Fruit fly (Drosophila melanogaster): ENCODE results near the gene CG17600.
A peak's percentile ranks its signal among the peaks of the same experiment; 100 is the strongest.

CG17600 gene

DNA sequence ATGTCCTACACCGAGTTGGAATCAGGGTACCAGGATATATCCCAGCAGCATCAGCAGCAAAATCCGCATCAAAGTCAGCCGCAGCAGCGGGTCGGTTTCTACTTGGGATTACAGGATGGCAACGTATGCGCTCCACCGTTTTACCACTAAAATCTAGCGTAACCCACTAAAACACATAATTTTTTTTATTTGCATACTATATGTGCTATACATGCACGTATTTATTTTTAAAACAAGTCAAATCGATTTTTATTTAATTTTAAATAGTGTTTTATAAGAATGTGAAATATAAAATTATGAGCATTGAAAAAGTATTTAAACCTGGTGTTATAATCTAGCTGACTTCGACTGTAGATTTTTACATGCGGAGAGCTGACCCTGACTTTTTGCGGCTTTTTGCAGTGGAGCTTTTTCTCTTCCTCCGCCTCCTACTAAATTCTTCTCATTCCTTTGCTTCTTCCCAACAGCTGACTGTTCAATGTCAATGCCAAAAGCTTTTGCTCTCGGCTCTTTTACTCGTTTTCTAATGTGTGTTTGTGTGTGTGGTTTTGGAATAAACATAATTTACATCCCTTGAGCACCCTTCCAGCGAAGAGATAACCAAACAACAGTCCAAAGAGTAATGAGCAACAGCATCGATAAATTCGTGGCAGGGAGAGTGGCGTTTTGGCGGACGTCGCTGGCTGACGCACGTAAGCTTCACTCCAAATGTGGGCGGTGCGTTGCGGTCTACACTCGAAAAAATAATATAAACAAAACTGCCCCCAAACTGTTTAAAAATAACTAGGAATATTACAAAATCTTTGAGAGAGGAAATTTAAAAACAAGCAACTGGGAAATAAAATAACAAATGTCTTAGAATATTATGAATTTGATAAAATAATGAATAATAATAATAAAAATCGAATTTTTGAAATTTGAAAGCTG is 27.1 kb upstream of the CG17600 start (continued):
- TF ChIP-seq Bdp1 (GFP tag; optimal IDR thresholded peaks at IDR 0.05) (no peak), CG9876 (GFP tag; optimal IDR thresholded peaks at IDR 0.05) (no peak), danr (GFP tag; IDR thresholded peaks at IDR 0.05) (no peak), Lpt (GFP tag; optimal IDR thresholded peaks at IDR 0.05) (no peak), CG10654 (GFP tag; optimal IDR thresholded peaks at IDR 0.05) (peak; percentile 6), Oaz (GFP tag; IDR thresholded peaks at IDR 0.05) (no peak), pnt (GFP tag; optimal IDR thresholded peaks at IDR 0.05) (no peak), dysf (GFP tag; IDR thresholded peaks at IDR 0.05) (peak; percentile 56; the same call in 2 of the 3 replicates), CG18011 (GFP tag; optimal IDR thresholded peaks at IDR 0.05) (peak; percentile 0), jumu (GFP tag; optimal IDR thresholded peaks at IDR 0.05) (no peak), CG6272 (GFP tag; IDR thresholded peaks at IDR 0.05) (no peak), CG18619 (GFP tag; optimal IDR thresholded peaks at IDR 0.05) (peak; percentile 34), CG10366 (GFP tag; IDR thresholded peaks at IDR 0.05) (peak; percentile 44), ab (GFP tag; optimal IDR thresholded peaks at IDR 0.05) (no peak), Rfx (GFP tag; IDR thresholded peaks at IDR 0.05) (peak; percentile 73), CG17385 (GFP tag; optimal IDR thresholded peaks at IDR 0.05) (peak; percentile 25), slou (GFP tag; optimal IDR thresholded peaks at IDR 0.05) (no peak), tx (GFP tag; optimal IDR thresholded peaks at IDR 0.05) (no peak), CG8290 (GFP tag; optimal IDR thresholded peaks at IDR 0.05) (no peak), CG8290 (tag; optimal IDR thresholded peaks at IDR 0.05) (peak in 1 of 2 experiments; percentile 4), fd64A (GFP tag; optimal IDR thresholded peaks at IDR 0.05) (no peak), CG4730 (GFP tag; IDR thresholded peaks at IDR 0.05) (0 out of 2 replicates have a peak, but pooled peaks have one; percentile 22), CG4404 (GFP tag; IDR thresholded peaks at IDR 0.05) (no peak), disco-r (GFP tag; optimal IDR thresholded peaks at IDR 0.05) (no peak), CG16815 (GFP tag; optimal IDR thresholded peaks at IDR 0.05) (no peak), Atf-2 (GFP tag; optimal IDR thresholded peaks at IDR 0.05) (no peak), CG12299 (tag; optimal IDR thresholded peaks at IDR 0.05) (no peak), Deaf1 (tag; optimal IDR thresholded peaks at IDR 0.05) (peak; percentile 68), pros (GFP tag; optimal IDR thresholded peaks at IDR 0.05) (no peak), CG2889 (GFP tag; IDR thresholded peaks at IDR 0.05) (no peak), unc-4 (GFP tag; IDR thresholded peaks at IDR 0.05; ENCODE audit: partially characterized antibody) (no peak), Hey (tag; optimal IDR thresholded peaks at IDR 0.05) (no peak), dpn (GFP tag; optimal IDR thresholded peaks at IDR 0.05) (no peak), Ets65A (GFP tag) (peak; percentile 55), CG9727 (GFP tag; optimal IDR thresholded peaks at IDR 0.05) (no peak), CG17568 (GFP tag; optimal IDR thresholded peaks at IDR 0.05) (no peak), CG17361 (GFP tag; IDR thresholded peaks at IDR 0.05) (peak; percentile 44; the same call in 2 of the 3 replicates), inv (GFP tag; IDR thresholded peaks at IDR 0.05; ENCODE audit: partially characterized antibody) (no peak), Nf-YC (tag; optimal IDR thresholded peaks at IDR 0.05) (no peak), CG11696 (GFP tag; IDR thresholded peaks at IDR 0.05) (peak; percentile 74), HLHmδ (GFP tag; optimal IDR thresholded peaks at IDR 0.05) (no peak), Sry-δ (GFP tag; optimal IDR thresholded peaks at IDR 0.05) (no peak), CG13296 (GFP tag; optimal IDR thresholded peaks at IDR 0.05) (no peak), CG4360 (GFP tag; IDR thresholded peaks at IDR 0.05) (no peak), zen (tag; optimal IDR thresholded peaks at IDR 0.05) (no peak), gce (GFP tag; IDR thresholded peaks at IDR 0.05) (0 out of 3 replicates have a peak, but pooled peaks have one; percentile 20), fd3F (GFP tag; optimal IDR thresholded peaks at IDR 0.05) (no peak), CG17612 (GFP tag; IDR thresholded peaks at IDR 0.05) (no peak), exex (tag; optimal IDR thresholded peaks at IDR 0.05) (peak; percentile 60), mirr (GFP tag; optimal IDR thresholded peaks at IDR 0.05) (peak; percentile 44)

Measured in whole organism, embryonic.